Fruit fly (Drosophila melanogaster): ENCODE data around the gene CG14420.

dm6 chrX:2982441-2982995, 43.9 kb downstream of the CG14420 start:
- TF ChIP-seq gl (tag; optimal IDR thresholded peaks at IDR 0.05), result no peak
- no peak for TF ChIP-seq CG17806 (tag; optimal IDR thresholded peaks at IDR 0.05)
- TF ChIP-seq D1 (tag; optimal IDR thresholded peaks at IDR 0.05), result no peak
- no peak for TF ChIP-seq CG8301 (tag; optimal IDR thresholded peaks at IDR 0.05)
- TF ChIP-seq CG34367 (tag; optimal IDR thresholded peaks at IDR 0.05), result no peak
- TF ChIP-seq rn (GFP tag; IDR thresholded peaks at IDR 0.05), result no peak
- TF ChIP-seq CG10348 (GFP tag; IDR thresholded peaks at IDR 0.05), result no peak
- no peak for TF ChIP-seq Pif1B (GFP tag; optimal IDR thresholded peaks at IDR 0.05)
- TF ChIP-seq Snoo (tag; optimal IDR thresholded peaks at IDR 0.05), result no peak
- TF ChIP-seq Pif1A (GFP tag; optimal IDR thresholded peaks at IDR 0.05), result no peak
- no peak for TF ChIP-seq EcR (GFP tag; optimal IDR thresholded peaks at IDR 0.05)
- no peak for TF ChIP-seq CG9948 (tag; optimal IDR thresholded peaks at IDR 0.05)

Data from whole organism, pupa.